Worm (Caenorhabditis elegans) whole organism, late embryonic: Measurements from ENCODE around the gene zhit-1.

Experiments used
- F13H6.1 ChIP-seq: sonication (generic microtip); optimal IDR thresholded peaks from 2 replicates; lab custom pipeline; 2016; ENCODE audit warnings: missing genetic modification characterization, missing compliant biosample characterization
- K09A11.1 ChIP-seq: sonication (generic microtip); optimal IDR thresholded peaks from 2 replicates; lab custom pipeline; 2017; ENCODE audit warnings: antibody characterized with exemption, mild to moderate bottlenecking, missing genetic modification characterization, missing compliant biosample characterization; ENCODE audit not compliant: insufficient read depth
- ceh-19 ChIP-seq: fragments of 200-800 bp; sonication (Bioruptor generic); optimal IDR thresholded peaks from 2 replicates; lab custom pipeline; 2018; ENCODE audit warnings: mild to moderate bottlenecking, missing genetic modification characterization, missing compliant biosample characterization
- ceh-30 ChIP-seq: fragments of 150-350 bp; optimal IDR thresholded peaks from 2 replicates; lab custom pipeline; 2014; ENCODE audit warnings: missing biosample characterization, missing genetic modification characterization
- ets-4 ChIP-seq: sonication (generic microtip); optimal IDR thresholded peaks from 2 replicates; lab custom pipeline; 2016; ENCODE audit warnings: missing genetic modification characterization, missing compliant biosample characterization
- eyg-1 ChIP-seq: sonication (generic microtip); optimal IDR thresholded peaks from 2 replicates; lab custom pipeline; 2016; ENCODE audit warnings: missing genotype, missing genetic modification characterization, missing compliant biosample characterization
- mec-3 ChIP-seq: sonication (generic microtip); optimal IDR thresholded peaks from 2 replicates; lab custom pipeline; 2016; ENCODE audit warnings: borderline replicate concordance, missing genetic modification characterization, missing compliant biosample characterization
- nhr-11 ChIP-seq: fragments of 150-350 bp; optimal IDR thresholded peaks from 2 replicates; lab custom pipeline; 2014; ENCODE audit warnings: missing biosample characterization, missing genetic modification characterization
- pat-9 ChIP-seq: fragments of 200-800 bp; sonication (Bioruptor generic); optimal IDR thresholded peaks from 2 replicates; lab custom pipeline; 2018; ENCODE audit warnings: mild to moderate bottlenecking, missing genetic modification characterization, moderate library complexity, missing compliant biosample characterization
- pha-4 ChIP-seq: fragments of 150-350 bp; optimal IDR thresholded peaks from 2 replicates; lab custom pipeline; 2018; ENCODE audit warnings: missing biosample characterization, missing genetic modification reagents, missing genetic modification characterization
- tbx-2 ChIP-seq: sonication (generic microtip); optimal IDR thresholded peaks from 2 replicates; lab custom pipeline; 2016; ENCODE audit warnings: missing genetic modification characterization, missing compliant biosample characterization
- tbx-7 ChIP-seq: sonication (generic microtip); optimal IDR thresholded peaks from 2 replicates; lab custom pipeline; 2016; ENCODE audit warnings: missing genotype, missing genetic modification characterization, missing compliant biosample characterization

ce11 chrV:5606255-5606654 lies 9.9 kb upstream of the zhit-1 start, which contains the start of gene CD4.1:
- TF ChIP-seq tbx-2 (tag; lab: Kevin White, UChicago): no peak
- no peak for TF ChIP-seq eyg-1
- no peak for TF ChIP-seq pat-9 (tag; lab: Kevin White, UChicago)
- TF ChIP-seq ceh-19 (GFP tag; lab: Kevin White, UChicago): no peak
- no peak for TF ChIP-seq pha-4
- no peak for TF ChIP-seq mec-3
- no peak for TF ChIP-seq ets-4 (tag; lab: Kevin White, UChicago)
- no peak for TF ChIP-seq F13H6.1 (tag; lab: Kevin White, UChicago)
- no peak for TF ChIP-seq nhr-11 (tag; lab: Kevin White, UChicago)
- TF ChIP-seq ceh-30 (tag; lab: Kevin White, UChicago): no peak
- TF ChIP-seq K09A11.1 (tag; lab: Kevin White, UChicago): no peak
- no peak for TF ChIP-seq tbx-7
